Fruit fly (Drosophila melanogaster): ENCODE data around the gene Tsc1.

Gene Tsc1

DNA sequence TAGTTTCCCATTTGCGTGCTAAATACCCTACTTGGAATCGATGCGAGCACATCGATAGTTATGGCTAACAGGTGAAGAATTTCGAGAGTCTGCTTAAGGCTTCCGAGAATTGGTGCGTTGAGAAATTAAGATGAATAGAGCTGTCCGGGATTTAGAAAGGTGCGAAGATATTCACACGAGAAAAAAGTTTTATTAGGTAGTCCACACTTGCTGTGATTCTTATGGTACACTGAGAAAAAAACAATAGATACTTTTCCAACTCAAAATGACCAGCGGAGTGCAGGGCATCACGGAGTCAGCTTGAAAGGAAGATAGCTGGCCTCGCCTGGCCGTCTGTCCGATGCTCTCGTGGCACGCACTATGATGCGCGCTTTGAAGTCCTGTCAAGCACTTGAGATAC lies 14.4 kb downstream of the Tsc1 start (continued):
- peak; percentile 80 for TF ChIP-seq fd59A (GFP tag; optimal IDR thresholded peaks at IDR 0.05)
- no peak for TF ChIP-seq Hr38 (GFP tag; optimal IDR thresholded peaks at IDR 0.05)
- peak; percentile 48 for TF ChIP-seq cyc (GFP tag; optimal IDR thresholded peaks at IDR 0.05)
- TF ChIP-seq Smox (GFP tag; optimal IDR thresholded peaks at IDR 0.05), result peak; percentile 0
- TF ChIP-seq CG3032 (tag; optimal IDR thresholded peaks at IDR 0.05), result peak; percentile 76
- TF ChIP-seq net (GFP tag; optimal IDR thresholded peaks at IDR 0.05), result peak; percentile 60
- peak; percentile 78 for TF ChIP-seq Eip75B (GFP tag; optimal IDR thresholded peaks at IDR 0.05)
- peak; percentile 66 for TF ChIP-seq dac (GFP tag; optimal IDR thresholded peaks at IDR 0.05)
- TF ChIP-seq Eip93F (GFP tag; optimal IDR thresholded peaks at IDR 0.05), result no peak
- peak; percentile 31 for TF ChIP-seq CG6792 (GFP tag; optimal IDR thresholded peaks at IDR 0.05)
- TF ChIP-seq CG8119 (GFP tag; IDR thresholded peaks at IDR 0.05), result peak; percentile 81
- TF ChIP-seq Eip78C (GFP tag), result peak; percentile 93
- TF ChIP-seq CG15336 (GFP tag; IDR thresholded peaks at IDR 0.05), result peak; percentile 75
- peak; percentile 70 for TF ChIP-seq spab (GFP tag; optimal IDR thresholded peaks at IDR 0.05)
- no peak for TF ChIP-seq fd85E (GFP tag; optimal IDR thresholded peaks at IDR 0.05)
- TF ChIP-seq fkh (GFP tag; optimal IDR thresholded peaks at IDR 0.05), result no peak
- peak; percentile 68 for TF ChIP-seq achi (GFP tag; optimal IDR thresholded peaks at IDR 0.05)
- TF ChIP-seq Ets96B (tag; optimal IDR thresholded peaks at IDR 0.05), result peak; percentile 75
- peak; percentile 79 for TF ChIP-seq CG10631 (GFP tag; optimal IDR thresholded peaks at IDR 0.05)
- TF ChIP-seq CG6163 (GFP tag; IDR thresholded peaks at IDR 0.05), result peak; percentile 56; the same call in 2 of the 3 replicates
- peak; percentile 76 for TF ChIP-seq CG10669 (GFP tag; optimal IDR thresholded peaks at IDR 0.05)

DNA sequence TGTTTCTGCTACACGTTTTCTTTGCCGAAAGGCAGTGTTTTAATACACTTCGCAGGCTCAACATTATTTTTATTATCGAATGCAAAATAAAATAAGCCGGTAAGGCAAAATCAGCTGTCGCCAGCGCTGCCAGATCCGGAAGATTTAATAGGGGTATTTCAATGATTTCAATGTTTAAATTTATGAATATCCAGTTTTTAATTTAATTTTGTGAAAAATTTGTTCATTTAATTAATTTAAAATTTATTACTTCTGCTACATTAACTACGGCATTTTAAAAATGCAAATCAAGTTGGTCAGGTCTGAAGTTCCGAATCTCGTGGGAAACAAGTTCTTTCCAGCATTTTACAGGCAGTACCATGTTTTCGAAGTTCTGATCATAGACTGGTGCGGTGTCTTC lies 18.7 kb downstream of the Tsc1 start, which contains the start of gene Slimp:
Slimp (minus strand) TSS at position 130 of the 400 bp plus-strand sequence.
- TF ChIP-seq CG8632 (GFP tag; optimal IDR thresholded peaks at IDR 0.05), result no peak
- TF ChIP-seq lz (GFP tag; optimal IDR thresholded peaks at IDR 0.05), result peak; percentile 40
- TF ChIP-seq Ets21C (GFP tag; optimal IDR thresholded peaks at IDR 0.05), result no peak
- no peak for TF ChIP-seq fd85E (GFP tag; optimal IDR thresholded peaks at IDR 0.05)
- no peak for TF ChIP-seq dsx (GFP tag; optimal IDR thresholded peaks at IDR 0.05; ENCODE audit: poor library complexity, severe bottlenecking)
- peak; percentile 46 for TF ChIP-seq Hr4 (GFP tag; optimal IDR thresholded peaks at IDR 0.05)
- peak; percentile 1 for TF ChIP-seq Hr39 (GFP tag; optimal IDR thresholded peaks at IDR 0.05)
- no peak for TF ChIP-seq CG3919 (GFP tag; optimal IDR thresholded peaks at IDR 0.05)
- no peak for TF ChIP-seq Lpt (GFP tag; optimal IDR thresholded peaks at IDR 0.05)
- TF ChIP-seq CG11902 (GFP tag; optimal IDR thresholded peaks at IDR 0.05), result no peak
- TF ChIP-seq CG11762 (GFP tag; optimal IDR thresholded peaks at IDR 0.05; ENCODE audit: insufficient read depth), result no peak
- TF ChIP-seq Blimp-1 (GFP tag; optimal IDR thresholded peaks at IDR 0.05), result no peak
- no peak for TF ChIP-seq CG15336 (GFP tag; IDR thresholded peaks at IDR 0.05)
- TF ChIP-seq Smox (GFP tag; optimal IDR thresholded peaks at IDR 0.05), result peak; percentile 37
- no peak for TF ChIP-seq CG10669 (GFP tag; optimal IDR thresholded peaks at IDR 0.05)
- no peak for TF ChIP-seq CG6854 (GFP tag; optimal IDR thresholded peaks at IDR 0.05)
- peak; percentile 33 for TF ChIP-seq OdsH (GFP tag; optimal IDR thresholded peaks at IDR 0.05)
- TF ChIP-seq Sox15 (GFP tag; optimal IDR thresholded peaks at IDR 0.05), result no peak
- TF ChIP-seq CG34406 (GFP tag; optimal IDR thresholded peaks at IDR 0.05), result peak; percentile 10
- peak; percentile 76 for TF ChIP-seq svp (GFP tag)
- no peak for TF ChIP-seq CG7368 (GFP tag; optimal IDR thresholded peaks at IDR 0.05)
- TF ChIP-seq achi (GFP tag; optimal IDR thresholded peaks at IDR 0.05), result peak; percentile 26
- no peak for TF ChIP-seq fkh (GFP tag; optimal IDR thresholded peaks at IDR 0.05)
- TF ChIP-seq Eip93F (GFP tag; optimal IDR thresholded peaks at IDR 0.05), result no peak
- TF ChIP-seq CG10631 (GFP tag; optimal IDR thresholded peaks at IDR 0.05), result peak; percentile 15
- no peak for TF ChIP-seq CG6808 (GFP tag; optimal IDR thresholded peaks at IDR 0.05)
- TF ChIP-seq CG3032 (tag; optimal IDR thresholded peaks at IDR 0.05), result peak; percentile 14
- peak; percentile 83 for TF ChIP-seq Eip78C (GFP tag)
- peak; percentile 18 for TF ChIP-seq Eip75B (GFP tag; optimal IDR thresholded peaks at IDR 0.05)
- no peak for TF ChIP-seq net (GFP tag; optimal IDR thresholded peaks at IDR 0.05)
- peak; percentile 53; the same call in 1 of the 3 replicates for TF ChIP-seq CG6163 (GFP tag; IDR thresholded peaks at IDR 0.05)
- TF ChIP-seq CG6792 (GFP tag; optimal IDR thresholded peaks at IDR 0.05), result no peak
- TF ChIP-seq esn (GFP tag; optimal IDR thresholded peaks at IDR 0.05), result peak; percentile 55
- no peak for TF ChIP-seq spab (GFP tag; optimal IDR thresholded peaks at IDR 0.05)
- TF ChIP-seq Gug (GFP tag; IDR thresholded peaks at IDR 0.05), result no peak
- TF ChIP-seq dac (GFP tag; optimal IDR thresholded peaks at IDR 0.05), result no peak
- TF ChIP-seq pdm3 (GFP tag; optimal IDR thresholded peaks at IDR 0.05), result peak; percentile 52
- peak; percentile 46 for TF ChIP-seq vri (GFP tag; optimal IDR thresholded peaks at IDR 0.05)
- no peak for TF ChIP-seq fd59A (GFP tag; optimal IDR thresholded peaks at IDR 0.05)
- TF ChIP-seq CG32006 (GFP tag; optimal IDR thresholded peaks at IDR 0.05), result peak; percentile 13
- 0 out of 3 replicates have a peak, but pooled peaks have one; percentile 15 for TF ChIP-seq CG8119 (GFP tag; IDR thresholded peaks at IDR 0.05)
- TF ChIP-seq topi (GFP tag; optimal IDR thresholded peaks at IDR 0.05), result peak; percentile 29
- peak; percentile 5 for TF ChIP-seq Sox14 (GFP tag; optimal IDR thresholded peaks at IDR 0.05)
- TF ChIP-seq cyc (GFP tag; optimal IDR thresholded peaks at IDR 0.05), result no peak
- TF ChIP-seq CG11294 (GFP tag; IDR thresholded peaks at IDR 0.05), result no peak

All from whole organism, prepupa.